Worm (Caenorhabditis elegans): ENCODE results near the gene C27F2.7.

DNA sequence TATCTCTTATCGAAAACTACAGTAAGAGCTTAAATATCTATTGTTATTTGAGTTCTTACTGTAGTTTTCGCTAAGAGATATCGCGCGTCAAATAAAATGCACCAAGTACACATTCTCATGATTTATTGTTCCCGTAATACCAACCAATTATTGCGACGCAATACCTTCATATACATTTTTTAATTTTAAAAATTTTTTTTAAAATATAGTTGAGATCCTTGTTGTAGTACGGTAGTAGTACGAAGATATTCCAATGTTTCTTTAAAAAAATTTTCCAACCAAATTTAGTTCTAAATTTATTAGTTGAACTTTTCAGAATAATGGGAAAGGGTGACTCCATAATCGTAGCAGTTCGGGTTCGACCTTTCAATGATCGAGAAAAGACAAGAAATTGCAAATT lies 46.3 kb upstream of the C27F2.7 start, which contains the start of gene klp-6:
- TF ChIP-seq nhr-28 (tag; optimal IDR thresholded peaks at IDR 0.05) = no peak
- no peak for TF ChIP-seq snpc-4 (tag; optimal IDR thresholded peaks at IDR 0.05)
- no peak for TF ChIP-seq fkh-10 (GFP tag; optimal IDR thresholded peaks at IDR 0.05)
- no peak for TF ChIP-seq lin-15B (tag; optimal IDR thresholded peaks at IDR 0.05)
- no peak for TF ChIP-seq egl-27 (tag; optimal IDR thresholded peaks at IDR 0.05)
- no peak for TF ChIP-seq Y5F2A.4 (GFP tag; optimal IDR thresholded peaks at IDR 0.05)
- TF ChIP-seq aha-1 (tag) = no peak
- TF ChIP-seq dmd-9 (GFP tag; IDR thresholded peaks at IDR 0.05) = no peak
- no peak for TF ChIP-seq mes-2 (tag; optimal IDR thresholded peaks at IDR 0.05; ENCODE audit: poor library complexity, severe bottlenecking)
- TF ChIP-seq zag-1 (tag; optimal IDR thresholded peaks at IDR 0.05) = no peak
- TF ChIP-seq skn-1 (tag; optimal IDR thresholded peaks at IDR 0.05) = no peak
- no peak for TF ChIP-seq F26F4.8 (GFP tag; conservative IDR thresholded peaks at IDR 0.05)
- TF ChIP-seq Y105C5A.15 (GFP tag; IDR thresholded peaks at IDR 0.05) = no peak
- no peak for TF ChIP-seq nhr-11 (tag; optimal IDR thresholded peaks at IDR 0.05)

All from whole organism, L4 larva.